Fruit fly (Drosophila melanogaster) whole organism, embryonic: ENCODE data around the gene CG31639.
A peak's percentile ranks its signal among the peaks of the same experiment; 100 is the strongest.

Source experiments
- Ada2b ChIP-seq: fragments of 200-800 bp; sonication (Bioruptor generic); IDR thresholded peaks from 2 replicates; pipeline ENCODE4 v1.3.6; 2022; ENCODE audit warnings: missing biosample characterization, missing genetic modification characterization
- Atf6 ChIP-seq: fragments of 200-800 bp; sonication (Bioruptor generic); IDR thresholded peaks from 2 replicates; pipeline ENCODE4 v1.3.6; 2022; ENCODE audit warnings: missing biosample characterization, missing genetic modification characterization
- Blimp-1 ChIP-seq: fragments of 200-800 bp; sonication (Bioruptor generic); optimal IDR thresholded peaks from 3 replicates; lab custom pipeline; 2018; ENCODE audit warnings: missing biosample characterization, missing genetic modification characterization, mild to moderate bottlenecking, moderate library complexity, missing genetic modification reagents
- CG10979 ChIP-seq: fragments of 200-800 bp; sonication (Bioruptor generic); optimal IDR thresholded peaks from 2 replicates; lab custom pipeline; 2018; ENCODE audit warnings: missing biosample characterization, mild to moderate bottlenecking, missing genetic modification characterization, moderate library complexity
- CG11247 ChIP-seq: fragments of 200-800 bp; sonication (Bioruptor generic); IDR thresholded peaks from 2 replicates; pipeline ENCODE4 v1.3.6; 2022; ENCODE audit warnings: missing biosample characterization, missing genetic modification characterization
- CG12104 ChIP-seq: fragments of 200-800 bp; sonication (Bioruptor generic); optimal IDR thresholded peaks from 3 replicates; lab custom pipeline; 2016; ENCODE audit warnings: missing biosample characterization, missing genetic modification characterization
- CG1233 ChIP-seq: fragments of 200-800 bp; sonication (Bioruptor generic); optimal IDR thresholded peaks from 4 replicates; lab custom pipeline; 2018; ENCODE audit warnings: missing biosample characterization, mild to moderate bottlenecking, missing genetic modification characterization
- CG13775 ChIP-seq: fragments of 200-800 bp; sonication (Bioruptor generic); optimal IDR thresholded peaks from 3 replicates; lab custom pipeline; 2017; ENCODE audit warnings: missing biosample characterization, mild to moderate bottlenecking, missing genetic modification characterization
- CG15011 ChIP-seq: fragments of 200-800 bp; sonication (Bioruptor generic); optimal IDR thresholded peaks from 3 replicates; lab custom pipeline; 2018; ENCODE audit warnings: missing biosample characterization, mild to moderate bottlenecking, missing genetic modification characterization
- CG1603 ChIP-seq: fragments of 200-800 bp; sonication (Bioruptor generic); optimal IDR thresholded peaks from 2 replicates; lab custom pipeline; 2019; ENCODE audit warnings: missing biosample characterization, mild to moderate bottlenecking, missing genetic modification characterization, moderate library complexity
- CG16815 ChIP-seq: fragments of 200-800 bp; sonication (Bioruptor generic); optimal IDR thresholded peaks from 3 replicates; lab custom pipeline; 2017; ENCODE audit warnings: missing biosample characterization, mild to moderate bottlenecking, missing genetic modification characterization
- CG17612 ChIP-seq: fragments of 200-800 bp; sonication (Bioruptor generic); IDR thresholded peaks from 2 replicates; pipeline ENCODE4 v1.3.6; 2022; ENCODE audit warnings: missing biosample characterization, missing genetic modification characterization
- CG17829 ChIP-seq: fragments of 200-800 bp; optimal IDR thresholded peaks from 2 replicates; lab custom pipeline; 2019; ENCODE audit warnings: missing biosample characterization, mild to moderate bottlenecking, missing genetic modification characterization, moderate library complexity
- CG18619 ChIP-seq: fragments of 200-800 bp; sonication (Bioruptor generic); optimal IDR thresholded peaks from 3 replicates; lab custom pipeline; 2017; ENCODE audit warnings: missing biosample characterization, mild to moderate bottlenecking, missing genetic modification characterization
- CG2199 ChIP-seq: fragments of 200-800 bp; sonication (Bioruptor generic); IDR thresholded peaks from 3 replicates; pipeline ENCODE4 v1.3.6; 2022; ENCODE audit warnings: missing biosample characterization, missing genetic modification characterization
- CG2202 ChIP-seq: fragments of 200-800 bp; sonication (Bioruptor generic); optimal IDR thresholded peaks from 2 replicates; lab custom pipeline; 2018; ENCODE audit warnings: missing biosample characterization, mild to moderate bottlenecking, missing genetic modification characterization
- CG31365 ChIP-seq: fragments of 200-800 bp; sonication (Bioruptor generic); optimal IDR thresholded peaks from 2 replicates; lab custom pipeline; 2018; ENCODE audit warnings: missing biosample characterization, mild to moderate bottlenecking, missing genetic modification characterization
- CG34376 ChIP-seq: fragments of 200-800 bp; sonication (Bioruptor generic); optimal IDR thresholded peaks from 2 replicates; lab custom pipeline; 2018; ENCODE audit warnings: missing biosample characterization, mild to moderate bottlenecking, missing genetic modification characterization
- CG3847 ChIP-seq: fragments of 200-800 bp; sonication (Bioruptor generic); IDR thresholded peaks from 2 replicates; pipeline ENCODE4 v1.3.6; 2022; ENCODE audit warnings: missing biosample characterization, missing genetic modification characterization
- CG7271 ChIP-seq: fragments of 200-800 bp; sonication (Bioruptor generic); optimal IDR thresholded peaks from 2 replicates; lab custom pipeline; 2018; ENCODE audit warnings: missing biosample characterization, mild to moderate bottlenecking, missing genetic modification characterization, moderate library complexity
- CG7839 ChIP-seq: fragments of 200-800 bp; sonication (Bioruptor generic); optimal IDR thresholded peaks from 3 replicates; lab custom pipeline; 2018; ENCODE audit warnings: missing biosample characterization, mild to moderate bottlenecking, missing genetic modification characterization, moderate library complexity
- CG9797 ChIP-seq: fragments of 200-800 bp; sonication (Bioruptor generic); optimal IDR thresholded peaks from 3 replicates; lab custom pipeline; 2018; ENCODE audit warnings: missing biosample characterization, mild to moderate bottlenecking, missing genetic modification characterization
- Dip3 ChIP-seq: fragments of 200-800 bp; sonication (Bioruptor generic); optimal IDR thresholded peaks from 3 replicates; lab custom pipeline; 2016; ENCODE audit warnings: missing biosample characterization, missing genetic modification characterization
- Dll ChIP-seq: fragments of 200-800 bp; sonication (Bioruptor generic); IDR thresholded peaks from 4 replicates; pipeline ENCODE4 v1.3.6; 2022; ENCODE audit warnings: missing biosample characterization, missing genetic modification characterization; ENCODE audit not compliant: partially characterized antibody
- Fer1 ChIP-seq: fragments of 200-800 bp; sonication (Bioruptor generic); optimal IDR thresholded peaks from 2 replicates; lab custom pipeline; 2017; ENCODE audit warnings: missing biosample characterization, mild to moderate bottlenecking, missing genetic modification characterization
- Hmx ChIP-seq: fragments of 200-800 bp; sonication (Bioruptor generic); optimal IDR thresholded peaks from 2 replicates; lab custom pipeline; 2016; ENCODE audit warnings: missing biosample characterization, missing genetic modification characterization
- Max ChIP-seq: fragments of 200-800 bp; sonication (Bioruptor generic); optimal IDR thresholded peaks from 2 replicates; lab custom pipeline; 2016; ENCODE audit warnings: missing biosample characterization, mild to moderate bottlenecking, missing genetic modification characterization
- Oaz ChIP-seq: fragments of 200-800 bp; sonication (Bioruptor generic); IDR thresholded peaks from 2 replicates; pipeline ENCODE4 v1.3.6; 2022; ENCODE audit warnings: missing biosample characterization, missing genetic modification characterization
- Ravus ChIP-seq: fragments of 200-800 bp; sonication (Bioruptor generic); IDR thresholded peaks from 2 replicates; pipeline ENCODE4 v1.3.6; 2022; ENCODE audit warnings: missing biosample characterization, missing genetic modification characterization
- ap ChIP-seq: fragments of 200-800 bp; sonication (Bioruptor generic); IDR thresholded peaks from 2 replicates; pipeline ENCODE4 v1.3.6; 2022; ENCODE audit warnings: missing biosample characterization, missing genetic modification characterization
- bab2 ChIP-seq: fragments of 200-800 bp; sonication (Bioruptor generic); optimal IDR thresholded peaks from 2 replicates; lab custom pipeline; 2016; ENCODE audit warnings: missing biosample characterization, missing genetic modification characterization
- bowl ChIP-seq: fragments of 200-800 bp; sonication (Bioruptor generic); IDR thresholded peaks from 2 replicates; pipeline ENCODE4 v1.3.6; 2022; ENCODE audit warnings: missing biosample characterization, missing genetic modification characterization
- fu2 ChIP-seq: fragments of 200-800 bp; sonication (Bioruptor generic); optimal IDR thresholded peaks from 2 replicates; lab custom pipeline; 2016; ENCODE audit warnings: missing biosample characterization, missing genetic modification characterization
- gt ChIP-seq: fragments of 200-800 bp; sonication (Bioruptor generic); IDR thresholded peaks from 2 replicates; pipeline ENCODE4 v1.3.6; 2022; ENCODE audit warnings: missing biosample characterization, missing genetic modification characterization
- jumu ChIP-seq: fragments of 200-800 bp; sonication (Bioruptor generic); optimal IDR thresholded peaks from 3 replicates; lab custom pipeline; 2016; ENCODE audit warnings: missing biosample characterization, missing genetic modification characterization
- kay ChIP-seq: fragments of 200-800 bp; sonication (Bioruptor generic); optimal IDR thresholded peaks from 2 replicates; lab custom pipeline; 2016; ENCODE audit warnings: missing biosample characterization, missing genetic modification characterization
- luna ChIP-seq: fragments of 200-800 bp; sonication (Bioruptor generic); optimal IDR thresholded peaks from 2 replicates; lab custom pipeline; 2016; ENCODE audit warnings: missing biosample characterization, missing genetic modification characterization
- odd ChIP-seq: fragments of 200-800 bp; sonication (Bioruptor generic); optimal IDR thresholded peaks from 2 replicates; lab custom pipeline; 2017; ENCODE audit warnings: missing biosample characterization, mild to moderate bottlenecking, missing genetic modification characterization
- pho ChIP-seq: fragments of 200-800 bp; sonication (Bioruptor generic); optimal IDR thresholded peaks from 2 replicates; lab custom pipeline; 2016; ENCODE audit warnings: missing biosample characterization, missing genetic modification characterization
- phol ChIP-seq: fragments of 200-800 bp; sonication (Bioruptor generic); optimal IDR thresholded peaks from 3 replicates; lab custom pipeline; 2018; ENCODE audit warnings: missing biosample characterization, mild to moderate bottlenecking, missing genetic modification characterization, moderate library complexity
- ranshi ChIP-seq: fragments of 200-800 bp; sonication (Bioruptor generic); IDR thresholded peaks from 2 replicates; pipeline ENCODE4 v1.3.6; 2022; ENCODE audit warnings: missing biosample characterization, missing genetic modification characterization
- repo ChIP-seq: fragments of 200-800 bp; sonication (Bioruptor generic); optimal IDR thresholded peaks from 2 replicates; lab custom pipeline; 2016; ENCODE audit warnings: missing biosample characterization, missing genetic modification characterization
- ro ChIP-seq: fragments of 200-800 bp; sonication (Bioruptor generic); IDR thresholded peaks from 2 replicates; pipeline ENCODE4 v1.3.6; 2022; ENCODE audit warnings: missing biosample characterization, missing genetic modification characterization
- sd ChIP-seq: fragments of 200-800 bp; sonication (Bioruptor generic); optimal IDR thresholded peaks from 3 replicates; lab custom pipeline; 2018; ENCODE audit warnings: missing biosample characterization, mild to moderate bottlenecking, missing genetic modification characterization, moderate library complexity
- so ChIP-seq: fragments of 200-800 bp; sonication (Bioruptor generic); IDR thresholded peaks from 3 replicates; pipeline ENCODE4 v1.3.6; 2022; ENCODE audit warnings: missing biosample characterization, missing genetic modification characterization
- sr ChIP-seq: fragments of 200-800 bp; sonication (Bioruptor generic); IDR thresholded peaks from 3 replicates; pipeline ENCODE4 v1.3.6; 2022; ENCODE audit warnings: missing biosample characterization, missing genetic modification characterization
- tgo ChIP-seq: fragments of 200-800 bp; sonication (Bioruptor generic); IDR thresholded peaks from 3 replicates; pipeline ENCODE4 v1.3.6; 2022; ENCODE audit warnings: missing biosample characterization, missing genetic modification characterization
- toy ChIP-seq: fragments of 200-800 bp; sonication (Bioruptor generic); IDR thresholded peaks from 2 replicates; pipeline ENCODE4 v1.3.6; 2022; ENCODE audit warnings: missing biosample characterization, missing genetic modification characterization
- trem ChIP-seq: fragments of 200-800 bp; optimal IDR thresholded peaks from 3 replicates; lab custom pipeline; 2019; ENCODE audit warnings: missing biosample characterization, mild to moderate bottlenecking, missing genetic modification characterization, moderate library complexity
- tx ChIP-seq: fragments of 200-800 bp; sonication (Bioruptor generic); optimal IDR thresholded peaks from 2 replicates; lab custom pipeline; 2016; ENCODE audit warnings: missing biosample characterization, missing genetic modification characterization

CG31639 gene

dm6 chr2L:6127478-6127877 is 27.5 kb downstream of the CG31639 start, which contains the start of gene WDR79 (continued):
- no peak for TF ChIP-seq Blimp-1
- no peak for TF ChIP-seq CG17612 (GFP tag; lab: Robert Waterston, UW)
- TF ChIP-seq CG9797 (GFP tag; lab: Kevin White, UChicago): peak; percentile 73

dm6 chr2L:6124815-6125214 is 30.1 kb downstream of the CG31639 start, which contains the start of gene Arpc4:
Gene Arpc4 (plus strand): TSS chr2L:6125132.
- TF ChIP-seq CG12104 (GFP tag; lab: Kevin White, UChicago) (peak; percentile 22), Atf6 (GFP tag; lab: Robert Waterston, UW) (peak; percentile 49; the same call in 1 of the 2 replicates), jumu (GFP tag; lab: Kevin White, UChicago) (peak; percentile 33), CG11247 (GFP tag; lab: Robert Waterston, UW) (peak; percentile 60), CG1603 (tag; lab: Kevin White, UChicago) (peak; percentile 79), CG16815 (GFP tag; lab: Kevin White, UChicago) (no peak), kay (GFP tag; lab: Kevin White, UChicago) (peak; percentile 57), Dll (GFP tag; lab: Robert Waterston, UW) (no peak), gt (no peak), ap (GFP tag; lab: Robert Waterston, UW) (peak; percentile 37), Ada2b (peak; percentile 84), Oaz (peak; percentile 72), CG34376 (GFP tag; lab: Kevin White, UChicago) (no peak), sr (GFP tag; lab: Robert Waterston, UW) (no peak), CG17612 (GFP tag; lab: Robert Waterston, UW) (no peak), CG31365 (no peak), CG10979 (tag; lab: Kevin White, UChicago) (peak; percentile 50), Hmx (peak; percentile 18), CG15011 (GFP tag; lab: Kevin White, UChicago) (no peak), tgo (peak; percentile 74; the same call in 2 of the 3 replicates), bab2 (GFP tag; lab: Kevin White, UChicago) (peak; percentile 57), ranshi (GFP tag; lab: Robert Waterston, UW) (peak; percentile 72), CG7839 (peak; percentile 57), CG2199 (GFP tag; lab: Robert Waterston, UW) (0 out of 3 replicates have a peak, but pooled peaks have one; percentile 37), CG13775 (GFP tag; lab: Kevin White, UChicago) (peak; percentile 33), so (GFP tag; lab: Robert Waterston, UW) (no peak), CG2202 (tag; lab: Kevin White, UChicago) (peak; percentile 14), odd (GFP tag; lab: Kevin White, UChicago) (no peak), bowl (GFP tag; lab: Robert Waterston, UW) (no peak), phol (tag; lab: Kevin White, UChicago) (peak; percentile 79), pho (GFP tag; lab: Kevin White, UChicago) (peak; percentile 52), repo (GFP tag; lab: Kevin White, UChicago) (peak; percentile 19), sd (tag; lab: Kevin White, UChicago) (peak; percentile 94), Fer1 (GFP tag; lab: Kevin White, UChicago) (no peak), luna (GFP tag; lab: Kevin White, UChicago) (no peak), CG7271 (tag; lab: Kevin White, UChicago) (peak; percentile 23), CG18619 (GFP tag; lab: Kevin White, UChicago) (peak; percentile 25), tx (GFP tag; lab: Kevin White, UChicago) (peak; percentile 42), CG3847 (peak; percentile 68), ro (peak; percentile 52; the same call in 1 of the 2 replicates), Ravus (GFP tag; lab: Robert Waterston, UW) (no peak), Dip3 (GFP tag; lab: Kevin White, UChicago) (peak; percentile 11), fu2 (GFP tag; lab: Kevin White, UChicago) (peak; percentile 50), CG1233 (peak; percentile 13), Max (GFP tag; lab: Kevin White, UChicago) (peak; percentile 20), trem (tag; lab: Kevin White, UChicago) (peak; percentile 89), toy (GFP tag; lab: Robert Waterston, UW) (no peak), CG17829 (tag; lab: Kevin White, UChicago) (peak; percentile 57)
